Worm (Caenorhabditis elegans) whole organism, dauer: Measurements from ENCODE around the gene ugt-42.

ENCODE experiments used
- unc-62 ChIP-seq: sonication (generic microtip); optimal IDR thresholded peaks from 2 replicates; lab custom pipeline; 2017; ENCODE audit warnings: missing biosample characterization, missing genetic modification reagents, missing genetic modification characterization

The ugt-42 gene

DNA sequence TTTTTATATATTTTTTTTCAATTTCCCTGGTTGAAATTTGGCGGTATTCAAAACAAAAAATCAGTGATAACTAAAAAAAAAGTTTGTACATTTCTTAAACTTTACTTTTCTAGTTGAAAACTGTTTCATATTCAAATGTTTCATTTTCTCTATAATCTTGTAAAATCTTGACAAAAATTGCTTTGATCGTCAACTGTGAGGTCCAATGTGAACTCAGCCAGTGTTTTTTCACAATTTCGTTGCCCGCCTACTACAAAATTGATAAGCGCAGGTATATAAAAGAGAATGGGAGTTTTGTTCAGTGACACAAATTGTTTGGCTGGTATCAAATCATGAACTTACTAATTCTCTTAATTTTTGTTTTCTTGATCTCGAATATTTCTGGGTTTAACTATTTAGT, at the start of gene ugt-42:
ugt-42 (plus strand) TSS at position 301 of the 400 bp plus-strand sequence.
- no peak for TF ChIP-seq unc-62 (GFP tag; lab: Kevin White, UChicago)

- TF ChIP-seq unc-62 (GFP tag; lab: Kevin White, UChicago), result no peak
Measured at ce11 chrV:597823-598222, 49.2 kb upstream of the ugt-42 start.

ce11 chrV:598626-599025, 48.4 kb upstream of the ugt-42 start:
- TF ChIP-seq unc-62 (GFP tag; lab: Kevin White, UChicago), result no peak

DNA sequence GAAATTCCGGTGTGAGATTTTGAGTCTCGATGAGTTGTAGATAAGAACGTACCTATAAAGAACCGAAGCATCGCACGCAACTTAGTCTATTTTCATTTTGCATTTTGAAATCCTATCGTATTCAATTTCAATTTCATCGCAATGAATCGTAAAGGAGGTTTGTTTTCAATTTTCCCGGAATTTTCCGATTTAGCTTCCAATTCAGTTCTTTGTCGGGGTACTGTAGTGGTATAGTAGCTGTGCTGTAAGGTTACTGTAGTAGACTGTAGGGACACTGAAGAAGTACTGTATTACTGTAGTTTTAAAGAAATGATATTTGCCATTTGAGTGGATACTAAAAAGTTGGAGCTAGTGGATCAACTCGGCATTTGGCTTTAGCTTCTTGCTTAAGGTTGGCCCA, 47.2 kb upstream of the ugt-42 start:
- TF ChIP-seq unc-62 (GFP tag; lab: Kevin White, UChicago), result no peak

DNA sequence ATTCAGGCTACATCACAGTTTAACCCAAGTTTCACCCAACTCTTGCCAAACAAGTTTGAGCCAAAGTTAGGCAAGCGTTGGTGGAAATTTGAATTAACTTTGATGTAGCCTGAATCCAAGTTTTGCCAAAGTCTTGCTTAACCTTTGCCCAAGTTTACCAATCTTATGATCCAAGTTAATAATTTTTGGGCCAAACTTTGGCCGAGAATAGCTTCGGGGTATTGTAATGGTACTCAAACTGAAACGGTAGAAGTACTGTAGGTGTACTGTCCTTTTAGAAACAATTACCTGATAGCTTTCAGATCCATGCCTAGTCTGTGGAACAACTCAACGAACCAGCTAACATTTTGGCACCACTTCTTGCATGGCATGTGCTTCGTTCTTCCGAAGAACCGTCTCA, 46.8 kb upstream of the ugt-42 start, which contains the start of gene nhr-251:
nhr-251 (plus strand) TSS at position 301 of the 400 bp plus-strand sequence.
- no peak for TF ChIP-seq unc-62 (GFP tag; lab: Kevin White, UChicago)

- TF ChIP-seq unc-62 (GFP tag; lab: Kevin White, UChicago), result no peak
Measured at ce11 chrV:604105-604504, 42.9 kb upstream of the ugt-42 start, which contains the start of gene srlf-37. Gene srlf-37 (minus strand): TSS chrV:604205.

- no peak for TF ChIP-seq unc-62 (GFP tag; lab: Kevin White, UChicago)
Measured at ce11 chrV:608844-609243, 38.1 kb upstream of the ugt-42 start, which contains the start of gene srw-109. Gene srw-109 (minus strand): TSS chrV:608944.

ce11 chrV:609671-610070, 37.3 kb upstream of the ugt-42 start, which contains the start of gene srlf-36:
Gene srlf-36 (minus strand): TSS chrV:609771.
- TF ChIP-seq unc-62 (GFP tag; lab: Kevin White, UChicago), result no peak

DNA sequence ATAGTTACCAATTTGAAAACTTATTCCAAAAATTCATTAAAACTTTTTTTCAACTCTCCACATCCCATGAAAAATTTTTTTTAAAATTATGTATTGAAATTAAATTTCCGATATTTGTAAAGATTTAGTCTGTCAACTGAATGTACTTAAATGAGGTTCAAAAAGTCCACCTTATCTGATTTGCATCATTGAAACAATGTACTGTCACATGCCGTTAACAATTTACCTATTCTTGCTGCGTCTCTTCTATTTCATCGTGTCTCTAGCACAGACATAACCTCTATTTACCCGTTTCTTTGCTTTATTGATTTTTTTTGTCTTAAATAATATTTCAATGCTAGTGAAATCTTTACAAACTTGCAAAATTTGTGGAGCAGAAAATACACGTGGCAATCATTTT, 36.8 kb upstream of the ugt-42 start, which contains the start of gene nhr-90:
nhr-90 (plus strand) TSS at position 296 of the 400 bp plus-strand sequence.
- no peak for TF ChIP-seq unc-62 (GFP tag; lab: Kevin White, UChicago)

DNA sequence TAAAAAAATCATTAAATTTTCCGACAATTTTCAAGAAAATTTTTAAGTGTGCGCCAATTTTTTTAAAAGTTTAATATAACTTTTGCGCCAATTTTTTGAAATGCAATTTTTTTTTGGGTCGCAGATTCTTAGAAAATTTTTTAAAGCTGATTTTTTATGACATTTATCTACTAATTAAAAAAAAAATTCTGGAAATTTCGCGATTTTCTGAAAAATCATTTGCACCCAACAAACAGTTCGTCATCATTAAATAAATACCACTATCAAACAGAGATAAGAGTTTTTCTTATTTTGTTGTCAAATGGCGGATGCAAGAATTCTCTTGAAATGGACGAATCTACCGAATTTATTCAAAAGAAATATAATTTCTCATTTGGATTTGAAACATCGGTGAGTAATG, 31.7 kb upstream of the ugt-42 start, which contains the start of gene F48G7.13:
F48G7.13 (plus strand) TSS at position 301 of the 400 bp plus-strand sequence.
- TF ChIP-seq unc-62 (GFP tag; lab: Kevin White, UChicago), result no peak

DNA sequence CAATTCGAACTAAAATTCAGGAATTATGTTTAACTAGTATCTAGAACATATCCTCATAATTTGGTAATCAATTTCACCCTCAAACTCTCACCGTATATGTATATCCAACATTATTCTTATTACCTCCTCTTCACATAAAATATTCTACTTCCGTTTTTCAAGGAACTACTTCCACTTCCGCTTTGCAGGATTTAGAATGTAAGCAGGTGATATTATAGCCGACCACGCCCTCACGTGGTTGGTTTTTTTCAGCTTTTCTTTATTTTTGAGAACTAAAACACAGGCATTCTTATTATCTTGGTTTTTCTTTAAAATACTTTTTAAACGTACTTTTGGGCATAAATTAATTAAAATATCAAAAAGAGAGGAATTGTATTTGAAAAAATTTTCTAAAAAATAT, 29.1 kb upstream of the ugt-42 start:
- no peak for TF ChIP-seq unc-62 (GFP tag; lab: Kevin White, UChicago)

DNA sequence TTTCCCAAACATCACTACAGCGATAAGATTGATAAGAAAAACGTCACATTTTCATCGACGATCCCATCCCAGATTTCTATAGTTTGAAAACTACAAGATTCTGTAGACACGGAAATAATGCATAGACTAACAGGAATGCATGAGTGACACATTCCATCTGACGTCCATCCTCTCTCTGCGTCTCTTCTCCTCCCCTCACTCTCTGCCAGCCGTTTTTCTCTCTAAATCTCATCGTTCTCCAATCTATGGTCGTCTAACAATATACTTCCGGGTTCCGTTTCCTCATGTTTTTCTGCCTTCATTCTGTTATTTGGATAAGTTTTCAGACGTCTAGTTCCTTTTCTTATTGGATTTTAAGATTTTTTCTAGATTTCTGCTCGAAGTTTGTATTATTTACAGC, 27.9 kb upstream of the ugt-42 start, which contains the start of gene F48G7.4:
F48G7.4 (plus strand) TSS at position 400 of the 400 bp plus-strand sequence.
- peak; percentile 31 for TF ChIP-seq unc-62 (GFP tag; lab: Kevin White, UChicago)

DNA sequence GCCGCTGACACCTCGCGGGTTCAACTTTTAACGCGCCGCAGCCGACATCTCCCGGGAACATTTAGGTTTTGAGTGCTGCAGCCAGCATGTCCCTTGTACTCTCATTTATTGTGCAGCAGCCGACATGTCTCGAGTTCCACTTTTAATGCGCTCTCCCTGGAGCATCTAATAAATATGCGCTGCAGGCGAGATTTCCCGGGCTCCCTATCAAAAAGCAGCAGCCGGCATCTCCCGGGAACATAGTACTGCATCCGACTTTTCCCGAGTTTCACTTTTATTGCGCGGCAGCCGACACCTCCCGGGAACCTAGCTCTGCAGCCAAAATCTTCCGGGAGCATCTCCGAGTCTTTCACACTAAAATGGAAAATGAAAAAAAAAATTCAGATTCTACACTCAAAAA, 26.0 kb upstream of the ugt-42 start:
- TF ChIP-seq unc-62 (GFP tag; lab: Kevin White, UChicago), result no peak

DNA sequence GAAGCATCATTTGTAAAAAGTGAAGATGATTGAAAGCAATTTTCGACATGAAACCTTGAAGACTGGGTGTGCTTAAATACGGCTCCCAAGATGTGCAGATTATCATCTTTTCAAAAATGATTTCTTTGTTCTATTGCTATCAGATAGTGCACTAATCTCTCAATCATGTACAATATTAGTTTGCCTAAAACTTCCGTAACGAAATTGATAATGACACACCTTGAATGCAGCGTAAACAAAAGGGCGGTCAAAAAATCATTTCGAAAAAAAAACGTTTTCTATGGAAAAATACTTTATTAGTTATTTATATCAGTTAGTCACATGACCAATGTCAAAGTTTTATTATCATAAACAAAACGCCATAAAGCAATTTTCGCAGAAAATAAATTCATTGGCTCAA, 24.1 kb upstream of the ugt-42 start, which contains the start of gene F48G7.5:
F48G7.5 (minus strand) TSS at position 34 of the 400 bp plus-strand sequence.
- no peak for TF ChIP-seq unc-62 (GFP tag; lab: Kevin White, UChicago)

DNA sequence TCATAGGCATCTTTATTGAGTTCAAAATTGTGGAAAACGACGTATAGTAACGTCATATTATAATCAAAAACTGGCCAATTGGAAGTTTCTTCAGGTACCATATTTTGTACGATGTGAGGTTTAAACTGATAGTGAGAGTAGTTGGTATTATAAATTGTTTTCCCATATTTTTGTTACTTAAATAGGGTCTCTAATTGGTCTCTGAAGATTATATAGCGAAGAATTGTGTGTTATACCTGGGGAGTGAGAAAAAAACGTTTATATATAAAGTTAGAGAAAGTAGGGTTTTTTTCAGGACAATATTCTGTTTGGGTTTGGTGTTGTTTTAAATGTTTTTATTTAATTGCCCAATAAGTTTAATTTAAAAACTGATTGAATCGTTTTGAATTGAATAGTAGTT, 22.1 kb upstream of the ugt-42 start, which contains the start of gene srt-17:
srt-17 (minus strand) TSS at position 101 of the 400 bp plus-strand sequence.
- TF ChIP-seq unc-62 (GFP tag; lab: Kevin White, UChicago), result no peak

DNA sequence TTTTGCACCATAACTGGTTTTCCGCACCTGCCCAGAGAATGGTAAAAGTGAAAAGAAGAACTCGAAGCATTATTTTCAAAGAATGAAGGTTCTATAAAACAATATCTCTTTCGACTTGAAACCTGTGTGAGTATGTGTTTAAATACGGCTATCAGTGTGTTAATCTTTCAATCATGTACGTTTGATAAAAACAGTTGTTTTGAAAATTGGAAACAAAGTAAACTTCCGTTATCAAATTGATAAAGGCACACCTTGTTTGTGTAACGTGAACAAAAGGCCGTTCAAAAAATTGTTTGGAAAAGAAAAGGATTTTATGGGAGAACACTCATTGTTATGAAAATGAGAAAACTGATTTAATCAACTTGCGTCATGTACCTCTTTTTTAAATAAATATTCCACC, 20.7 kb upstream of the ugt-42 start, which contains the start of gene F48G7.7:
F48G7.7 (minus strand) TSS at position 101 of the 400 bp plus-strand sequence.
- TF ChIP-seq unc-62 (GFP tag; lab: Kevin White, UChicago), result no peak

ce11 chrV:627585-627984, 19.4 kb upstream of the ugt-42 start, which contains the start of gene F48G7.8:
Gene F48G7.8 (minus strand): TSS chrV:627685.
- no peak for TF ChIP-seq unc-62 (GFP tag; lab: Kevin White, UChicago)
